Worm (Caenorhabditis elegans): ENCODE data around the gene dyf-18.

DNA sequence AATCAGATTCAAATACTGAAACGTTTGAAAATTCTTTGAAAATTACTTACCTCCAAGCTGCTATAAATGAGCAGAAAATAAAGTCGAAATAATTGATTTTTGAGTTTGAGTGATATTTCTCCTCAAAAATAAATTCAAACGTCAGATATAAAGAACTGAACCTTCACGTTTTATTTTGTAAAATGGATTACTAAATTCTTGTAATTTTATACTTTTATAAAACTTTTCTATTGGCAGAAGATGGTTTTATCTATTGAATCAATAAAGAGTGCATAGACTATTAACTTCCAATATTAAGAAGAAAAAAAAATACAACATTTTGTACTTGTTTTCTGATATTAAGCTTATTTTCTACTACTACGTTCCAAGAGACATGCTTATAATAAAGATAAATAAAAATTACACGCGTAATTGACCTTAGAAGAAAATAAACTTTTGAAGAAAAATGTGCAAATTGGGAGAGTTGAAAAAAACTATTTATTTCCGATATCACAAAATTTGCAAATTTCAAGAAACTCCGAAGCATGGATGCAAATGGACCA lies 46.9 kb upstream of the dyf-18 start, which contains the start of the genes F38H4.6 and F38H4.4:
- TF ChIP-seq M03D4.4 (tag; optimal IDR thresholded peaks at IDR 0.05) (no peak), pha-4 (tag; optimal IDR thresholded peaks at IDR 0.05) (no peak), lin-32 (GFP tag; optimal IDR thresholded peaks at IDR 0.05) (no peak), snpc-4 (tag; optimal IDR thresholded peaks at IDR 0.05) (no peak), nhr-237 (tag; optimal IDR thresholded peaks at IDR 0.05) (no peak), zip-8 (tag; optimal IDR thresholded peaks at IDR 0.05) (no peak), lin-13 (tag; optimal IDR thresholded peaks at IDR 0.05) (no peak), elt-1 (tag; optimal IDR thresholded peaks at IDR 0.05; ENCODE audit: borderline replicate concordance, insufficient read depth) (no peak), sem-2 (GFP tag; optimal IDR thresholded peaks at IDR 0.05) (no peak)

Data from whole organism, mixed stage, embryonic.